Worm (Caenorhabditis elegans): ENCODE measurements around the gene cdk-12.

Gene cdk-12

ce11 chrIII:4332543-4333042 lies at the start of gene cdk-12:
cdk-12 (plus strand) TSS chrIII:4332992.
- TF ChIP-seq tab-1 (GFP tag; IDR thresholded peaks at IDR 0.05): no peak
- no peak for TF ChIP-seq ztf-29 (GFP tag; IDR thresholded peaks at IDR 0.05)

- no peak for TF ChIP-seq ref-1 (GFP tag; conservative IDR thresholded peaks at IDR 0.05)
- TF ChIP-seq med-1 (GFP tag; optimal IDR thresholded peaks at IDR 0.05; ENCODE audit: insufficient read depth): no peak
- no peak for TF ChIP-seq cog-1 (tag; optimal IDR thresholded peaks at IDR 0.05)
- no peak for TF ChIP-seq flt-1 (GFP tag; IDR thresholded peaks at IDR 0.05)
- no peak for TF ChIP-seq tab-1 (GFP tag; IDR thresholded peaks at IDR 0.05)
Observed at ce11 chrIII:4283175-4283574, 49.6 kb upstream of the cdk-12 start.

ce11 chrIII:4284732-4285165 lies 48.0 kb upstream of the cdk-12 start:
- no peak for TF ChIP-seq ztf-29 (GFP tag; IDR thresholded peaks at IDR 0.05)
- no peak for TF ChIP-seq tab-1 (GFP tag; IDR thresholded peaks at IDR 0.05)
- TF ChIP-seq T22C8.4 (GFP tag; IDR thresholded peaks at IDR 0.05): no peak
- TF ChIP-seq ztf-23 (GFP tag; IDR thresholded peaks at IDR 0.05): no peak
- TF ChIP-seq flt-1 (GFP tag; IDR thresholded peaks at IDR 0.05): no peak
- no peak for TF ChIP-seq med-1 (GFP tag; optimal IDR thresholded peaks at IDR 0.05; ENCODE audit: insufficient read depth)
- TF ChIP-seq ref-1 (GFP tag; conservative IDR thresholded peaks at IDR 0.05): no peak

- TF ChIP-seq tab-1 (GFP tag; IDR thresholded peaks at IDR 0.05) (no peak), T22C8.4 (GFP tag; IDR thresholded peaks at IDR 0.05) (no peak), klf-2 (GFP tag; conservative IDR thresholded peaks at IDR 0.05) (no peak), ztf-29 (GFP tag; IDR thresholded peaks at IDR 0.05) (no peak), cog-1 (tag; optimal IDR thresholded peaks at IDR 0.05) (no peak), ref-1 (GFP tag; conservative IDR thresholded peaks at IDR 0.05) (no peak), med-1 (GFP tag; optimal IDR thresholded peaks at IDR 0.05; ENCODE audit: insufficient read depth) (no peak), ztf-23 (GFP tag; IDR thresholded peaks at IDR 0.05) (no peak), flt-1 (GFP tag; IDR thresholded peaks at IDR 0.05) (no peak)
Observed at ce11 chrIII:4287379-4287778, 45.4 kb upstream of the cdk-12 start, which contains the start of gene R10E4.3. R10E4.3 (minus strand) TSS chrIII:4287479.

ce11 chrIII:4289952-4290351 lies 42.8 kb upstream of the cdk-12 start:
- no peak for TF ChIP-seq ztf-29 (GFP tag; IDR thresholded peaks at IDR 0.05)
- no peak for TF ChIP-seq T22C8.4 (GFP tag; IDR thresholded peaks at IDR 0.05)
- TF ChIP-seq ztf-23 (GFP tag; IDR thresholded peaks at IDR 0.05): no peak
- TF ChIP-seq ref-1 (GFP tag; conservative IDR thresholded peaks at IDR 0.05): no peak
- no peak for TF ChIP-seq klf-2 (GFP tag; conservative IDR thresholded peaks at IDR 0.05)
- no peak for TF ChIP-seq flt-1 (GFP tag; IDR thresholded peaks at IDR 0.05)
- no peak for TF ChIP-seq med-1 (GFP tag; optimal IDR thresholded peaks at IDR 0.05; ENCODE audit: insufficient read depth)

DNA sequence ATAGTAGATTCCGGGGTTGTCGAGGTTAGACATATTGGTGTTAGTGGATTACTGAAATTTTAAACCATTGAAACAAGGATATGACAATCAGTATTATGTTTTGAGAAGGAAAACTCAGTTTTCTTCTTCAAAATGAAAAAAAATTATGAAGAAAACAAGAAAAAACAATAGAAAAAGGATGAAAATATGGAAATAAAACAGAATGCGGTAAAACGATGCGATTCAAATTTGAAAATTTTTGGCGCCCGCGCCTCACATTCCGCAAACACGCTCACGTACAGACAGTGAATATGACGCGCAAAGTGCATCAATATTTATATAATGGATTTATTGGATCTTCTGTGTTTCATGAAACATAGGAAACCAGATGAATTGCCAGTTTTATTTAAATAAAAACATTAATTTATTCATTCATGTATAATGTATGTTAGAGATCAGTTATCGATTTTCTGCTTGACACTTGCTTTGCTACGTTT lies 41.5 kb upstream of the cdk-12 start, which contains the start of gene mcm-5:
mcm-5 (minus strand) TSS at position 51 of the 476 bp plus-strand sequence.
- TF ChIP-seq cog-1 (tag; optimal IDR thresholded peaks at IDR 0.05) (no peak), med-1 (GFP tag; optimal IDR thresholded peaks at IDR 0.05; ENCODE audit: insufficient read depth) (no peak), tab-1 (GFP tag; IDR thresholded peaks at IDR 0.05) (no peak), flt-1 (GFP tag; IDR thresholded peaks at IDR 0.05) (no peak), ztf-29 (GFP tag; IDR thresholded peaks at IDR 0.05) (no peak), ztf-23 (GFP tag; IDR thresholded peaks at IDR 0.05) (no peak), ref-1 (GFP tag; conservative IDR thresholded peaks at IDR 0.05) (no peak), klf-2 (GFP tag; conservative IDR thresholded peaks at IDR 0.05) (no peak), T22C8.4 (GFP tag; IDR thresholded peaks at IDR 0.05) (no peak)

DNA sequence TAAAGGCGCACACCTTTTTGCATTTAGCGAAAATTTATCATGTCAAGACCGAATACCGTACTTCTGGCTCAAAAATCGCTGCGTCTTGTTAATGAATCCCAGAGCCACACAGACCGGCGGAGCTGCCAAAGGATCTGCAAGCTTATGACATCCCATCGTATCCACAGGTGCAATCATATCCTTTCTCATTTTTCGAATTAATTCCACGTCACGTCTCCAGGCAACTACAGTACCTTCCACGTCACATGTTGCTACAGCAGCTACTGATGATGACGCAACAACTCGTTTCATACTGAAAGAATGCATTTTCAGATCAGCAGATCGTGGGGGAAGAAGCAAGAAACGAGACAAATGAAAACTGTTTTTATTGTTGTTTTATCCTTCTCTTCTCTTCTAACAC lies 39.7 kb upstream of the cdk-12 start, which contains the start of gene R10E4.6:
R10E4.6 (plus strand) TSS at position 301 of the 400 bp plus-strand sequence.
- TF ChIP-seq klf-2 (GFP tag; conservative IDR thresholded peaks at IDR 0.05) (no peak), med-1 (GFP tag; optimal IDR thresholded peaks at IDR 0.05; ENCODE audit: insufficient read depth) (no peak), T22C8.4 (GFP tag; IDR thresholded peaks at IDR 0.05) (no peak), ztf-23 (GFP tag; IDR thresholded peaks at IDR 0.05) (no peak), flt-1 (GFP tag; IDR thresholded peaks at IDR 0.05) (no peak), ref-1 (GFP tag; conservative IDR thresholded peaks at IDR 0.05) (no peak), tab-1 (GFP tag; IDR thresholded peaks at IDR 0.05) (no peak), cog-1 (tag; optimal IDR thresholded peaks at IDR 0.05) (no peak), ztf-29 (GFP tag; IDR thresholded peaks at IDR 0.05) (no peak)

- TF ChIP-seq klf-2 (GFP tag; conservative IDR thresholded peaks at IDR 0.05) (no peak), cog-1 (tag; optimal IDR thresholded peaks at IDR 0.05) (no peak), flt-1 (GFP tag; IDR thresholded peaks at IDR 0.05) (no peak), med-1 (GFP tag; optimal IDR thresholded peaks at IDR 0.05; ENCODE audit: insufficient read depth) (no peak), tab-1 (GFP tag; IDR thresholded peaks at IDR 0.05) (no peak), ref-1 (GFP tag; conservative IDR thresholded peaks at IDR 0.05) (no peak), ztf-23 (GFP tag; IDR thresholded peaks at IDR 0.05) (no peak), ztf-29 (GFP tag; IDR thresholded peaks at IDR 0.05) (no peak), T22C8.4 (GFP tag; IDR thresholded peaks at IDR 0.05) (no peak)
Observed at ce11 chrIII:4294153-4294862, 38.5 kb upstream of the cdk-12 start, which contains the start of the genes nth-1 and R10E4.7. nth-1 (minus strand) TSS chrIII:4294253. R10E4.7 (plus strand) TSS chrIII:4294812.

- TF ChIP-seq klf-2 (GFP tag; conservative IDR thresholded peaks at IDR 0.05) (no peak), ztf-29 (GFP tag; IDR thresholded peaks at IDR 0.05) (no peak), cog-1 (tag; optimal IDR thresholded peaks at IDR 0.05) (no peak)
Observed at ce11 chrIII:4300989-4301498, 31.7 kb upstream of the cdk-12 start, which contains the start of gene R10E4.11. R10E4.11 (minus strand) TSS chrIII:4301039.

DNA sequence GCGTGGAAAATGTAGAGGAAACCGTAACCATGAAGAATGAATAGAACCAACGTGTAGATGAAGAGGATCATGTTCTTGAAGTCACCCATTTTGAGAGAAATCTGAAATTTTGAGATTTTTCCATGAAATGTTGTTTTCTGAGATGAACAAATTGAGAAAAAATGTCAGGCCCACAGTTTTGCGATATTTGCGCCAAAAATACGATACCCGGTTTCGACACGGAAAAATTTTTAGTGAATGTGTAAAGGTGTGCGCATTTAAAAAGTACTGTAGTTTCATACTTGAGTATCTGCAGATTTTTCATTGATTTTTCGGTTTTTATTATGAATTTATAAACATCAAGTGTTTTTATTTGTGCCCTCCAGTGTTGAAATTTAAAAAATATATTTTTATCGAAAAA lies 30.5 kb upstream of the cdk-12 start, which contains the start of gene R10E4.9:
R10E4.9 (minus strand) TSS at position 101 of the 400 bp plus-strand sequence.
- TF ChIP-seq ztf-23 (GFP tag; IDR thresholded peaks at IDR 0.05) (no peak), flt-1 (GFP tag; IDR thresholded peaks at IDR 0.05) (no peak), med-1 (GFP tag; optimal IDR thresholded peaks at IDR 0.05; ENCODE audit: insufficient read depth) (no peak), T22C8.4 (GFP tag; IDR thresholded peaks at IDR 0.05) (no peak), cog-1 (tag; optimal IDR thresholded peaks at IDR 0.05) (no peak), klf-2 (GFP tag; conservative IDR thresholded peaks at IDR 0.05) (no peak), ztf-29 (GFP tag; IDR thresholded peaks at IDR 0.05) (no peak), tab-1 (GFP tag; IDR thresholded peaks at IDR 0.05) (no peak), ref-1 (GFP tag; conservative IDR thresholded peaks at IDR 0.05) (no peak)
